Fruit fly (Drosophila melanogaster) whole organism, prepupa: Measurements from ENCODE around the gene plx.
A peak's percentile ranks its signal among the peaks of the same experiment; 100 is the strongest.

Source experiments
- Blimp-1 ChIP-seq: fragments of 200-800 bp; sonication (Bioruptor generic); optimal IDR thresholded peaks from 3 replicates; lab custom pipeline; 2017; ENCODE audit warnings: missing biosample characterization, missing genetic modification characterization, mild to moderate bottlenecking, moderate library complexity, missing genetic modification reagents
- CG10631 ChIP-seq: fragments of 200-800 bp; sonication (Bioruptor generic); optimal IDR thresholded peaks from 2 replicates; lab custom pipeline; 2016; ENCODE audit warnings: missing biosample characterization, missing genetic modification characterization
- CG10669 ChIP-seq: fragments of 200-800 bp; sonication (Bioruptor generic); optimal IDR thresholded peaks from 3 replicates; lab custom pipeline; 2018; ENCODE audit warnings: missing biosample characterization, mild to moderate bottlenecking, missing genetic modification characterization, moderate library complexity
- CG1621 ChIP-seq: fragments of 200-800 bp; sonication (Bioruptor generic); optimal IDR thresholded peaks from 3 replicates; lab custom pipeline; 2018; ENCODE audit warnings: missing biosample characterization, mild to moderate bottlenecking, missing genetic modification characterization
- CG16779 ChIP-seq: fragments of 200-800 bp; sonication (Bioruptor generic); optimal IDR thresholded peaks from 3 replicates; lab custom pipeline; 2017; ENCODE audit warnings: missing biosample characterization, mild to moderate bottlenecking, missing genetic modification characterization
- CG31627 ChIP-seq: fragments of 200-800 bp; sonication (Bioruptor generic); optimal IDR thresholded peaks from 3 replicates; lab custom pipeline; 2016; ENCODE audit warnings: missing biosample characterization, missing genetic modification characterization
- CG32006 ChIP-seq: fragments of 200-800 bp; sonication (Bioruptor generic); optimal IDR thresholded peaks from 3 replicates; lab custom pipeline; 2017; ENCODE audit warnings: missing biosample characterization, mild to moderate bottlenecking, missing genetic modification characterization
- CG34406 ChIP-seq: fragments of 200-800 bp; sonication (Bioruptor generic); optimal IDR thresholded peaks from 3 replicates; lab custom pipeline; 2016; ENCODE audit warnings: missing biosample characterization, missing genetic modification characterization
- CG3919 ChIP-seq: fragments of 200-800 bp; sonication (Bioruptor generic); optimal IDR thresholded peaks from 3 replicates; lab custom pipeline; 2016; ENCODE audit warnings: missing biosample characterization, missing genetic modification characterization
- CG6163 ChIP-seq: fragments of 200-800 bp; sonication (Bioruptor generic); IDR thresholded peaks from 3 replicates; pipeline ENCODE4 v1.3.6; 2022; ENCODE audit warnings: missing biosample characterization, missing genetic modification characterization
- CG6808 ChIP-seq: fragments of 200-800 bp; sonication (Bioruptor generic); optimal IDR thresholded peaks from 3 replicates; lab custom pipeline; 2017; ENCODE audit warnings: missing biosample characterization, missing genetic modification characterization, mild to moderate bottlenecking, moderate library complexity, missing genetic modification reagents
- CG6854 ChIP-seq: fragments of 200-800 bp; sonication (Bioruptor generic); optimal IDR thresholded peaks from 2 replicates; lab custom pipeline; 2017; ENCODE audit warnings: missing biosample characterization, mild to moderate bottlenecking, missing genetic modification characterization
- CG7368 ChIP-seq: fragments of 200-800 bp; sonication (Bioruptor generic); optimal IDR thresholded peaks from 3 replicates; lab custom pipeline; 2016; ENCODE audit warnings: missing biosample characterization, missing genetic modification characterization
- CG9139 ChIP-seq: fragments of 200-800 bp; sonication (Bioruptor generic); optimal IDR thresholded peaks from 3 replicates; lab custom pipeline; 2017; ENCODE audit warnings: missing biosample characterization, mild to moderate bottlenecking, missing genetic modification characterization
- Eip75B ChIP-seq: fragments of 200-800 bp; sonication (Bioruptor generic); optimal IDR thresholded peaks from 3 replicates; lab custom pipeline; 2016; ENCODE audit warnings: missing biosample characterization, missing genetic modification characterization
- Eip78C ChIP-seq: fragments of 200-800 bp; sonication (Bioruptor generic); peaks from one replicate; lab custom pipeline; 2016; ENCODE audit warnings: missing biosample characterization, missing genetic modification characterization
- Ets96B ChIP-seq: fragments of 200-800 bp; optimal IDR thresholded peaks from 2 replicates; lab custom pipeline; 2019; ENCODE audit warnings: missing biosample characterization, mild to moderate bottlenecking, missing genetic modification characterization, moderate library complexity
- Gug ChIP-seq: fragments of 200-800 bp; sonication (Bioruptor generic); IDR thresholded peaks from 2 replicates; pipeline ENCODE4 v1.3.6; 2022; ENCODE audit warnings: missing biosample characterization, missing genetic modification characterization
- Hr38 ChIP-seq: sonication (Bioruptor generic); optimal IDR thresholded peaks from 2 replicates; lab custom pipeline; 2016; ENCODE audit warnings: missing biosample characterization, missing genetic modification characterization
- Hr39 ChIP-seq: fragments of 200-800 bp; sonication (Bioruptor generic); optimal IDR thresholded peaks from 2 replicates; lab custom pipeline; 2016; ENCODE audit warnings: missing biosample characterization, missing genetic modification characterization
- Hr4 ChIP-seq: fragments of 200-800 bp; sonication (Bioruptor generic); optimal IDR thresholded peaks from 3 replicates; lab custom pipeline; 2016; ENCODE audit warnings: missing biosample characterization, missing genetic modification characterization
- OdsH ChIP-seq: fragments of 200-800 bp; sonication (Bioruptor generic); optimal IDR thresholded peaks from 3 replicates; lab custom pipeline; 2016; ENCODE audit warnings: missing biosample characterization, missing genetic modification characterization
- Smox ChIP-seq: fragments of 200-800 bp; sonication (Bioruptor generic); optimal IDR thresholded peaks from 3 replicates; lab custom pipeline; 2016; ENCODE audit warnings: missing biosample characterization, missing genetic modification characterization
- Sox102F ChIP-seq: fragments of 200-800 bp; sonication (Bioruptor generic); optimal IDR thresholded peaks from 2 replicates; lab custom pipeline; 2016; ENCODE audit warnings: missing biosample characterization, mild to moderate bottlenecking, missing genetic modification characterization
- Sox14 ChIP-seq: fragments of 200-800 bp; sonication (Bioruptor generic); optimal IDR thresholded peaks from 3 replicates; lab custom pipeline; 2016; ENCODE audit warnings: missing biosample characterization, missing genetic modification characterization
- achi ChIP-seq: fragments of 200-800 bp; sonication (Bioruptor generic); optimal IDR thresholded peaks from 3 replicates; lab custom pipeline; 2016; ENCODE audit warnings: missing biosample characterization, missing genetic modification characterization
- cyc ChIP-seq: fragments of 200-800 bp; sonication (Bioruptor generic); optimal IDR thresholded peaks from 3 replicates; lab custom pipeline; 2016; ENCODE audit warnings: missing biosample characterization, missing genetic modification characterization
- dac ChIP-seq: fragments of 200-800 bp; sonication (Bioruptor generic); optimal IDR thresholded peaks from 2 replicates; lab custom pipeline; 2017; ENCODE audit warnings: missing biosample characterization, mild to moderate bottlenecking, missing genetic modification characterization
- dsx ChIP-seq: fragments of 200-800 bp; optimal IDR thresholded peaks from 3 replicates; lab custom pipeline; 2019; ENCODE audit warnings: missing biosample characterization, mild to moderate bottlenecking, missing genetic modification characterization, moderate library complexity; ENCODE audit not compliant: poor library complexity, severe bottlenecking
- esn ChIP-seq: fragments of 200-800 bp; sonication (Bioruptor generic); optimal IDR thresholded peaks from 2 replicates; lab custom pipeline; 2016; ENCODE audit warnings: missing biosample characterization, mild to moderate bottlenecking, missing genetic modification characterization, moderate library complexity
- fd59A ChIP-seq: fragments of 200-800 bp; sonication (Bioruptor generic); optimal IDR thresholded peaks from 2 replicates; lab custom pipeline; 2017; ENCODE audit warnings: missing biosample characterization, mild to moderate bottlenecking, missing genetic modification characterization, missing genetic modification reagents
- fkh ChIP-seq: fragments of 200-800 bp; sonication (Bioruptor generic); optimal IDR thresholded peaks from 3 replicates; lab custom pipeline; 2017; ENCODE audit warnings: missing biosample characterization, mild to moderate bottlenecking, missing genetic modification characterization, moderate library complexity
- net ChIP-seq: fragments of 200-800 bp; sonication (Bioruptor generic); optimal IDR thresholded peaks from 3 replicates; lab custom pipeline; 2016; ENCODE audit warnings: missing biosample characterization, missing genetic modification characterization
- pdm3 ChIP-seq: fragments of 200-800 bp; sonication (Bioruptor generic); optimal IDR thresholded peaks from 3 replicates; lab custom pipeline; 2016; ENCODE audit warnings: missing biosample characterization, missing genetic modification characterization
- spab ChIP-seq: fragments of 200-800 bp; sonication (Bioruptor generic); optimal IDR thresholded peaks from 2 replicates; lab custom pipeline; 2017; ENCODE audit warnings: missing biosample characterization, mild to moderate bottlenecking, missing genetic modification characterization, missing genetic modification reagents
- ss ChIP-seq, 2 experiments: fragments of 200-800 bp; sonication (Bioruptor generic); optimal IDR thresholded peaks; 2 replicates in 1 of 2; 3 replicates in 1 of 2; lab custom pipeline; 2017 to 2018; ENCODE audit warnings: mild to moderate bottlenecking in 2 of 2, missing biosample characterization in 2 of 2, missing genetic modification characterization in 2 of 2, moderate library complexity in 1 of 2
- topi ChIP-seq: fragments of 200-800 bp; sonication (Bioruptor generic); optimal IDR thresholded peaks from 3 replicates; lab custom pipeline; 2016; ENCODE audit warnings: missing biosample characterization, missing genetic modification characterization
- vri ChIP-seq: fragments of 200-800 bp; sonication (Bioruptor generic); optimal IDR thresholded peaks from 3 replicates; lab custom pipeline; 2016; ENCODE audit warnings: missing biosample characterization, mild to moderate bottlenecking, missing genetic modification characterization

Gene plx

dm6 chr3R:5669740-5670659 lies 15.7 kb upstream of the plx start:
- TF ChIP-seq achi (GFP tag; lab: Kevin White, UChicago) = no peak
- no peak for TF ChIP-seq CG10669 (GFP tag; lab: Kevin White, UChicago)
- peak; percentile 35 for TF ChIP-seq fkh (GFP tag; lab: Kevin White, UChicago)
- TF ChIP-seq Eip78C (GFP tag; lab: Kevin White, UChicago) = peak; percentile 13

dm6 chr3R:5670660-5671264 lies 14.9 kb upstream of the plx start:
- TF ChIP-seq topi = peak; percentile 3
- TF ChIP-seq Sox102F (GFP tag; lab: Kevin White, UChicago) = no peak
- no peak for TF ChIP-seq fd59A (GFP tag; lab: Kevin White, UChicago)
- TF ChIP-seq Hr4 (GFP tag; lab: Kevin White, UChicago) = peak; percentile 30
- TF ChIP-seq spab = peak; percentile 7
- peak; percentile 46 for TF ChIP-seq CG1621 (tag; lab: Kevin White, UChicago)
- TF ChIP-seq esn (GFP tag; lab: Kevin White, UChicago) = peak; percentile 41
- no peak for TF ChIP-seq CG34406
- TF ChIP-seq vri = peak; percentile 13
- TF ChIP-seq Smox (GFP tag; lab: Kevin White, UChicago) = no peak
- peak; percentile 54 for TF ChIP-seq CG6808 (GFP tag; lab: Kevin White, UChicago)
- no peak for TF ChIP-seq CG6854 (GFP tag; lab: Kevin White, UChicago)
- TF ChIP-seq CG3919 (GFP tag; lab: Kevin White, UChicago) = peak; percentile 1
- peak; percentile 24 for TF ChIP-seq dsx
- TF ChIP-seq ss (GFP tag; optimal IDR thresholded peaks at IDR 0.05; lab: Kevin White, UChicago) = peak in 1 of 2 experiments; percentile 53
- peak; percentile 2 for TF ChIP-seq cyc
- peak; percentile 25 for TF ChIP-seq CG16779 (tag; lab: Kevin White, UChicago)
- peak; percentile 42 for TF ChIP-seq achi (GFP tag; lab: Kevin White, UChicago)
- peak; percentile 3 for TF ChIP-seq CG32006 (GFP tag; lab: Kevin White, UChicago)
- no peak for TF ChIP-seq CG7368 (GFP tag; lab: Kevin White, UChicago)
- peak; percentile 50; the same call in 2 of the 3 replicates for TF ChIP-seq CG6163 (GFP tag; lab: Robert Waterston, UW)
- no peak for TF ChIP-seq OdsH (GFP tag; lab: Kevin White, UChicago)
- TF ChIP-seq Sox14 (GFP tag; lab: Kevin White, UChicago) = peak; percentile 67
- peak; percentile 12 for TF ChIP-seq CG10669 (GFP tag; lab: Kevin White, UChicago)
- peak; percentile 25 for TF ChIP-seq CG9139 (GFP tag; lab: Kevin White, UChicago)
- TF ChIP-seq pdm3 (GFP tag; lab: Kevin White, UChicago) = peak; percentile 11
- TF ChIP-seq dac (GFP tag; lab: Kevin White, UChicago) = no peak
- peak; percentile 20 for TF ChIP-seq Eip75B (GFP tag; lab: Kevin White, UChicago)
- no peak for TF ChIP-seq Hr38 (GFP tag; lab: Kevin White, UChicago)
- peak; percentile 63 for TF ChIP-seq Eip78C (GFP tag; lab: Kevin White, UChicago)
- no peak for TF ChIP-seq Hr39 (GFP tag; lab: Kevin White, UChicago)
- no peak for TF ChIP-seq CG10631 (GFP tag; lab: Kevin White, UChicago)
- TF ChIP-seq Ets96B = peak; percentile 31
- peak; percentile 27 for TF ChIP-seq fkh (GFP tag; lab: Kevin White, UChicago)
- no peak for TF ChIP-seq Blimp-1 (GFP tag; lab: Kevin White, UChicago)
- no peak for TF ChIP-seq net (GFP tag; lab: Kevin White, UChicago)
- TF ChIP-seq CG31627 (GFP tag; lab: Kevin White, UChicago) = peak; percentile 2
- TF ChIP-seq Gug = no peak
- TF ChIP-seq, all 60 proteins: peak for 24
